Fruit fly (Drosophila melanogaster) whole organism, wandering third instar larva: ENCODE data around the gene TrpRS-m.

Experiments used
- Abd-B ChIP-seq: fragments of >200 bp; optimal IDR thresholded peaks from 2 replicates; lab custom pipeline; 2017; ENCODE audit warnings: missing biosample characterization, missing genetic modification characterization
- Hnf4 ChIP-seq: fragments of 200-800 bp; sonication (Bioruptor generic); optimal IDR thresholded peaks from 2 replicates; lab custom pipeline; 2016; ENCODE audit warnings: missing biosample characterization, mild to moderate bottlenecking, missing genetic modification characterization
- Hr78 ChIP-seq: fragments of >200 bp; optimal IDR thresholded peaks from 2 replicates; lab custom pipeline; 2017; ENCODE audit warnings: missing biosample characterization, missing genetic modification characterization
- Jra ChIP-seq: sonication (Bioruptor generic); optimal IDR thresholded peaks from 2 replicates; lab custom pipeline; 2016; ENCODE audit warnings: missing biosample characterization, missing genetic modification characterization
- N ChIP-seq: fragments of >200 bp; optimal IDR thresholded peaks from 2 replicates; lab custom pipeline; 2018; ENCODE audit warnings: missing biosample characterization, missing external identifiers, missing genetic modification characterization
- h ChIP-seq: fragments of 200-800 bp; sonication (Bioruptor generic); optimal IDR thresholded peaks from 3 replicates; lab custom pipeline; 2016; ENCODE audit warnings: missing biosample characterization, mild to moderate bottlenecking, missing genetic modification characterization
- psq ChIP-seq: fragments of 200-800 bp; sonication (Bioruptor generic); optimal IDR thresholded peaks from 3 replicates; lab custom pipeline; 2017; ENCODE audit warnings: missing biosample characterization, mild to moderate bottlenecking, missing genetic modification characterization, moderate library complexity
- woc ChIP-seq: sonication (Bioruptor generic); optimal IDR thresholded peaks from 2 replicates; lab custom pipeline; 2016; ENCODE audit warnings: missing biosample characterization, mild to moderate bottlenecking, missing genetic modification characterization

DNA sequence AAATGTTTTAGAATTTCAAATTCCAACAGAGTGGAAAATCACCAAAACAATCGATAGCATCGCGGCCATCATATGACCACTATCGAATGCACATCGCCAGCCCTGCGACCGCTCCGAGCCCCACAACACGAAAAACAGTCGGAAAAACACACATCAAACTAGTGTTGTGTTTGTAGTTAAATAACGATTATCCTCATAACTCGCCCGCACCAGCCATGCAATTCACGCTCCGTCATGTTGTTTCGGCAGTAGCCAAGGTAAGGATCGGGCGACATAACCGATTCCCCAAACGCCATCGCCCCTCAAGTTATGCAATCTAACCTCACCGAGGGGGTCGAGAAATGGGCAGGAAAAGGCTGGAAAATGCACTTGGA is 2.6 kb upstream of the TrpRS-m start:
- TF ChIP-seq woc: no peak
- TF ChIP-seq h (GFP tag; lab: Kevin White, UChicago): no peak
- TF ChIP-seq Abd-B: no peak
- no peak for TF ChIP-seq Hr78 (GFP tag; lab: Kevin White, UChicago)
- no peak for TF ChIP-seq N (GFP tag; lab: Kevin White, UChicago)
- TF ChIP-seq psq: no peak
- TF ChIP-seq Jra (GFP tag; lab: Kevin White, UChicago): no peak
- TF ChIP-seq Hnf4: no peak
